Worm (Caenorhabditis elegans) whole organism, early embryonic: ENCODE measurements around the gene K12H4.2.

ENCODE experiments used
- B0310.2 ChIP-seq: sonication (generic microtip); optimal IDR thresholded peaks from 2 replicates; lab custom pipeline; 2016; ENCODE audit warnings: mild to moderate bottlenecking, missing genetic modification characterization, missing compliant biosample characterization
- F13C5.2 ChIP-seq: sonication (generic microtip); optimal IDR thresholded peaks from 2 replicates; lab custom pipeline; 2017; ENCODE audit warnings: mild to moderate bottlenecking, missing genetic modification characterization, inconsistent platforms, missing compliant biosample characterization
- ama-1 ChIP-seq: fragments of 150-350 bp; optimal IDR thresholded peaks from 2 replicates; lab custom pipeline; 2014
- ceh-13 ChIP-seq: fragments of 200-800 bp; sonication (Bioruptor generic); optimal IDR thresholded peaks from 2 replicates; lab custom pipeline; 2018; ENCODE audit warnings: mild to moderate bottlenecking, missing genetic modification characterization, missing compliant biosample characterization
- flt-1 ChIP-seq: fragments of 200-800 bp; sonication (Bioruptor generic); IDR thresholded peaks from 2 replicates; pipeline ENCODE4 v1.3.6; 2022; ENCODE audit warnings: missing genetic modification characterization, missing compliant biosample characterization
- hmbx-1 ChIP-seq: sonication (generic microtip); optimal IDR thresholded peaks from 2 replicates; lab custom pipeline; 2016; ENCODE audit warnings: mild to moderate bottlenecking, missing genetic modification characterization, missing compliant biosample characterization
- hmg-4 ChIP-seq: fragments of 200-800 bp; sonication (Bioruptor generic); optimal IDR thresholded peaks from 2 replicates; lab custom pipeline; 2018; ENCODE audit warnings: mild to moderate bottlenecking, missing genetic modification characterization, missing compliant biosample characterization
- hnd-1 ChIP-seq: sonication (generic microtip); optimal IDR thresholded peaks from 2 replicates; lab custom pipeline; 2016; ENCODE audit warnings: missing genetic modification characterization, missing compliant biosample characterization
- pes-1 ChIP-seq: fragments of 200-800 bp; sonication (Bioruptor generic); IDR thresholded peaks from 2 replicates; pipeline ENCODE4 v1.3.6; 2022; ENCODE audit warnings: missing genetic modification reagents, missing genetic modification characterization, missing compliant biosample characterization
- scrt-1 ChIP-seq: fragments of 200-800 bp; sonication (Bioruptor generic); IDR thresholded peaks from 2 replicates; pipeline ENCODE4 v1.3.6; 2022; ENCODE audit warnings: missing genetic modification characterization, missing compliant biosample characterization
- sea-1 ChIP-seq: fragments of 200-800 bp; sonication (Bioruptor generic); conservative IDR thresholded peaks from 2 replicates; pipeline ENCODE4 v1.3.6; 2022; ENCODE audit warnings: missing genetic modification characterization, missing compliant biosample characterization
- tbx-11 ChIP-seq: fragments of 200-800 bp; sonication (Bioruptor generic); IDR thresholded peaks from 2 replicates; pipeline ENCODE4 v1.3.6; 2022; ENCODE audit warnings: missing genetic modification characterization, missing compliant biosample characterization
- tra-4 ChIP-seq: sonication (generic microtip); optimal IDR thresholded peaks from 2 replicates; lab custom pipeline; 2017; ENCODE audit warnings: missing genetic modification characterization, missing compliant biosample characterization

DNA sequence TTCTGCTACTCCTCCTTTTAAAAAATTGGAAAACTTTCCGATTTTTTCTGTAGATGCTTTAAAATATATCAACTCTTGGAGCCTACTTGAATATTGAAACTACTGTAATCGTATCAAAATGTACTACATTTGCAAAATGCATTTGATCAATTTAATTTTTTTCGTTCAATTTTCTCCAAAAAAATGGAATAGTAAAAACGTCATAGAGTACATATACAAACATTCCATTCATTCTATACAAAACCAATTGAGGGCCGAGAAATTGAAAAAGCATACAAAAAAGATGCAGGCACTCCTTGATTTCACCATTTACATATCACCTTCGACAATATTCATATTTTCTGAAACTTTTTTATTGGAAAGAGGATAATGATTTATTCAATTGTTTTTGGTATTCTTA lies 43.4 kb upstream of the K12H4.2 start, which contains the start of gene C06G4.6:
- TF ChIP-seq flt-1, result no peak
- TF ChIP-seq sea-1, result no peak
- TF ChIP-seq tra-4 (tag; lab: Kevin White, UChicago), result no peak
- TF ChIP-seq B0310.2 (tag; lab: Kevin White, UChicago), result no peak
- TF ChIP-seq F13C5.2, result no peak
- no peak for TF ChIP-seq hmbx-1 (tag; lab: Kevin White, UChicago)
- no peak for TF ChIP-seq hmg-4 (GFP tag; lab: Kevin White, UChicago)
- TF ChIP-seq tbx-11 (GFP tag; lab: Robert Waterston, UW), result no peak
- no peak for TF ChIP-seq ama-1 (lab: Kevin White, UChicago)
- TF ChIP-seq scrt-1, result no peak
- TF ChIP-seq ceh-13, result no peak
- no peak for TF ChIP-seq pes-1 (GFP tag; lab: Robert Waterston, UW)
- TF ChIP-seq hnd-1 (tag; lab: Kevin White, UChicago), result no peak
